Worm (Caenorhabditis elegans) whole organism, L2 larva: ENCODE results near the gene ifas-3.

Source experiments
- C34F6.9 ChIP-seq: fragments of 150-350 bp; optimal IDR thresholded peaks from 2 replicates; lab custom pipeline; 2014; ENCODE audit warnings: missing biosample characterization, missing genetic modification characterization
- F13H6.1 ChIP-seq: sonication (generic microtip); optimal IDR thresholded peaks from 2 replicates; lab custom pipeline; 2016; ENCODE audit warnings: missing genetic modification characterization, missing compliant biosample characterization
- R02D3.7 ChIP-seq: fragments of 150-350 bp; optimal IDR thresholded peaks from 2 replicates; lab custom pipeline; 2014; ENCODE audit warnings: missing biosample characterization, missing genetic modification characterization
- ama-1 ChIP-seq: fragments of 150-350 bp; optimal IDR thresholded peaks from 2 replicates; lab custom pipeline; 2018; ENCODE audit warnings: inconsistent platforms
- crh-2 ChIP-seq: sonication (generic microtip); optimal IDR thresholded peaks from 2 replicates; lab custom pipeline; 2017; ENCODE audit warnings: missing biosample characterization, missing genetic modification characterization
- egl-27 ChIP-seq: sonication (generic microtip); optimal IDR thresholded peaks from 3 replicates; lab custom pipeline; 2017; ENCODE audit warnings: missing biosample characterization, missing genetic modification reagents, missing genetic modification characterization
- elt-3 ChIP-seq: sonication (generic microtip); optimal IDR thresholded peaks from 2 replicates; lab custom pipeline; 2017; ENCODE audit warnings: missing biosample characterization, missing genetic modification characterization
- lin-11 ChIP-seq: fragments of 150-350 bp; sonication (generic microtip); optimal IDR thresholded peaks from 2 replicates; lab custom pipeline; 2014; ENCODE audit warnings: missing biosample characterization, missing genetic modification characterization, inconsistent platforms, mixed read lengths
- lin-13 ChIP-seq: fragments of 150-350 bp; optimal IDR thresholded peaks from 2 replicates; lab custom pipeline; 2014; ENCODE audit warnings: missing biosample characterization, missing genetic modification reagents, missing genetic modification characterization
- lin-39 ChIP-seq: fragments of 150-350 bp; optimal IDR thresholded peaks from 2 replicates; lab custom pipeline; 2014; ENCODE audit warnings: missing biosample characterization, missing genetic modification reagents, missing genetic modification characterization
- lsy-2 ChIP-seq, 2 experiments: fragments of 150-350 bp in 1 of 2; sonication (generic microtip) in 1 of 2; optimal IDR thresholded peaks; 2 replicates each; lab custom pipeline; 2014 to 2017; ENCODE audit warnings: missing biosample characterization in 2 of 2, missing genetic modification characterization in 2 of 2
- mab-5 ChIP-seq: fragments of 150-350 bp; optimal IDR thresholded peaks from 2 replicates; lab custom pipeline; 2014; ENCODE audit warnings: missing biosample characterization, missing genetic modification characterization
- mdl-1 ChIP-seq, 2 experiments: fragments of 150-350 bp in 1 of 2; sonication (generic microtip) in 1 of 2; optimal IDR thresholded peaks; 2 replicates each; lab custom pipeline; 2017; ENCODE audit warnings: missing biosample characterization in 2 of 2, missing genetic modification characterization in 2 of 2
- nhr-10 ChIP-seq: sonication (generic microtip); optimal IDR thresholded peaks from 2 replicates; lab custom pipeline; 2017; ENCODE audit warnings: missing biosample characterization, missing genetic modification characterization
- nhr-12 ChIP-seq: fragments of 150-350 bp; optimal IDR thresholded peaks from 2 replicates; lab custom pipeline; 2014; ENCODE audit warnings: missing biosample characterization, missing genetic modification characterization
- nhr-21 ChIP-seq: fragments of 150-350 bp; optimal IDR thresholded peaks from 2 replicates; lab custom pipeline; 2014; ENCODE audit warnings: missing biosample characterization, missing genetic modification characterization
- nhr-237 ChIP-seq: fragments of 150-350 bp; optimal IDR thresholded peaks from 2 replicates; lab custom pipeline; 2014; ENCODE audit warnings: missing biosample characterization, missing genetic modification characterization
- nhr-25 ChIP-seq: fragments of 150-350 bp; sonication (generic microtip); optimal IDR thresholded peaks from 3 replicates; lab custom pipeline; 2014; ENCODE audit warnings: missing biosample characterization, missing genetic modification characterization
- nhr-77 ChIP-seq: fragments of 150-350 bp; optimal IDR thresholded peaks from 2 replicates; lab custom pipeline; 2014; ENCODE audit warnings: missing biosample characterization, missing genetic modification characterization
- peb-1 ChIP-seq: fragments of 150-350 bp; optimal IDR thresholded peaks from 2 replicates; lab custom pipeline; 2014; ENCODE audit warnings: missing biosample characterization, missing genetic modification characterization
- sem-4 ChIP-seq: fragments of 150-350 bp; optimal IDR thresholded peaks from 2 replicates; lab custom pipeline; 2014; ENCODE audit warnings: missing biosample characterization, missing genetic modification reagents, missing genetic modification characterization
- sma-3 ChIP-seq: sonication (generic microtip); optimal IDR thresholded peaks from 2 replicates; lab custom pipeline; 2016; ENCODE audit warnings: missing genetic modification reagents, missing genetic modification characterization, missing compliant biosample characterization
- sma-9 ChIP-seq, 2 experiments: fragments of 150-350 bp in 1 of 2; sonication (generic microtip) in 1 of 2; optimal IDR thresholded peaks; 2 replicates each; lab custom pipeline; 2014 to 2016; ENCODE audit warnings: missing genetic modification characterization in 2 of 2, mild to moderate bottlenecking in 1 of 2, missing biosample characterization in 1 of 2, missing compliant biosample characterization in 1 of 2, missing genetic modification reagents in 1 of 2, moderate library complexity in 1 of 2
- unc-39 ChIP-seq: fragments of 150-350 bp; optimal IDR thresholded peaks from 2 replicates; lab custom pipeline; 2014; ENCODE audit warnings: missing biosample characterization, missing genetic modification characterization
- unc-55 ChIP-seq: fragments of 150-350 bp; sonication (generic microtip); optimal IDR thresholded peaks from 3 replicates; lab custom pipeline; 2014; ENCODE audit warnings: missing biosample characterization, missing genetic modification reagents, missing genetic modification characterization
- unc-62 ChIP-seq: fragments of 150-350 bp; optimal IDR thresholded peaks from 2 replicates; lab custom pipeline; 2014; ENCODE audit warnings: missing biosample characterization, missing genetic modification reagents, missing genetic modification characterization
- ztf-1 ChIP-seq: fragments of 200-800 bp; sonication (Bioruptor generic); conservative IDR thresholded peaks from 2 replicates; pipeline ENCODE4 v1.3.6; 2022; ENCODE audit warnings: missing genetic modification characterization, missing compliant biosample characterization
- ztf-11 ChIP-seq: sonication (generic microtip); optimal IDR thresholded peaks from 2 replicates; lab custom pipeline; 2017; ENCODE audit warnings: missing biosample characterization, missing genetic modification characterization

ifas-3 gene

ce11 chrIV:15950838-15951581, at the start of gene ifas-3:
Gene ifas-3 (minus strand): TSS chrIV:15950888.
- no peak for TF ChIP-seq nhr-12
- no peak for TF ChIP-seq lin-11 (tag; lab: Kevin White, UChicago)
- no peak for TF ChIP-seq mdl-1 (tag; optimal IDR thresholded peaks at IDR 0.05; lab: Kevin White, UChicago)
- TF ChIP-seq nhr-10 (tag; lab: Kevin White, UChicago) = no peak
- TF ChIP-seq unc-62 = no peak

ce11 chrIV:15999692-16000091, 49.0 kb upstream of the ifas-3 start:
- TF ChIP-seq peb-1 = no peak
- TF ChIP-seq nhr-77 (tag; lab: Kevin White, UChicago) = no peak

- no peak for TF ChIP-seq nhr-21 (tag; lab: Kevin White, UChicago)
- TF ChIP-seq nhr-25 (tag; lab: Kevin White, UChicago) = no peak
- TF ChIP-seq ztf-11 (tag; lab: Kevin White, UChicago) = no peak
- TF ChIP-seq ztf-1 (GFP tag; lab: Robert Waterston, UW) = no peak
These were observed 47.2 kb upstream of the ifas-3 start for ce11 chrIV:15997906-15998305.

- TF ChIP-seq mab-5 = no peak
- no peak for TF ChIP-seq R02D3.7
- TF ChIP-seq lsy-2 (tag; optimal IDR thresholded peaks at IDR 0.05; lab: Kevin White, UChicago) = no peak
- no peak for TF ChIP-seq lin-11 (tag; lab: Kevin White, UChicago)
- no peak for TF ChIP-seq nhr-237
- TF ChIP-seq unc-55 (GFP tag; lab: Kevin White, UChicago) = no peak
- TF ChIP-seq lin-39 = no peak
- no peak for TF ChIP-seq mdl-1 (tag; optimal IDR thresholded peaks at IDR 0.05; lab: Kevin White, UChicago)
- TF ChIP-seq sma-3 = no peak
- no peak for TF ChIP-seq lin-13 (GFP tag; lab: Kevin White, UChicago)
- TF ChIP-seq sma-9 (GFP tag; optimal IDR thresholded peaks at IDR 0.05; lab: Kevin White, UChicago) = no peak
- TF ChIP-seq sma-9 (tag; optimal IDR thresholded peaks at IDR 0.05; lab: Kevin White, UChicago) = no peak
- no peak for TF ChIP-seq ztf-11 (tag; lab: Kevin White, UChicago)
- TF ChIP-seq unc-62 = no peak
- no peak for TF ChIP-seq nhr-77 (tag; lab: Kevin White, UChicago)
- no peak for TF ChIP-seq nhr-21 (tag; lab: Kevin White, UChicago)
- no peak for TF ChIP-seq C34F6.9 (tag; lab: Kevin White, UChicago)
- TF ChIP-seq unc-39 (tag; lab: Kevin White, UChicago) = no peak
These were observed 43.8 kb upstream of the ifas-3 start, which contains the start of gene Y105C5B.20 for ce11 chrIV:15994505-15994904. Gene Y105C5B.20 (minus strand): TSS chrIV:15994605.

- TF ChIP-seq sem-4 (no peak), nhr-25 (tag; lab: Kevin White, UChicago) (no peak), F13H6.1 (tag; lab: Kevin White, UChicago) (no peak), unc-55 (GFP tag; lab: Kevin White, UChicago) (no peak), ama-1 (lab: Kevin White, UChicago) (no peak), elt-3 (tag; lab: Kevin White, UChicago) (no peak)
These were observed 40.7 kb upstream of the ifas-3 start for ce11 chrIV:15991416-15991815.

ce11 chrIV:15983920-15984631, 33.4 kb upstream of the ifas-3 start, which contains the start of gene Y105C5B.19:
Gene Y105C5B.19 (minus strand): TSS chrIV:15983970.
- TF ChIP-seq C34F6.9 (tag; lab: Kevin White, UChicago) (peak; percentile 72), unc-55 (GFP tag; lab: Kevin White, UChicago) (peak; percentile 73), lin-11 (tag; lab: Kevin White, UChicago) (peak; percentile 19), lin-13 (GFP tag; lab: Kevin White, UChicago) (peak; percentile 50), elt-3 (tag; lab: Kevin White, UChicago) (no peak), egl-27 (tag; lab: Kevin White, UChicago) (no peak), F13H6.1 (tag; lab: Kevin White, UChicago) (peak; percentile 40), crh-2 (peak; percentile 42)
- TF ChIP-seq, all 48 proteins: peak for 6
